Worm (Caenorhabditis elegans) whole organism, mixed stage, embryonic: Measurements from ENCODE around the gene ZC190.5.

Source experiments
- drap-1 ChIP-seq: fragments of 200-800 bp; sonication (Bioruptor generic); optimal IDR thresholded peaks from 3 replicates; lab custom pipeline; 2018; ENCODE audit warnings: mild to moderate bottlenecking, missing genetic modification characterization, missing compliant biosample characterization
- flh-1 ChIP-seq: fragments of 200-800 bp; sonication (Bioruptor generic); optimal IDR thresholded peaks from 2 replicates; lab custom pipeline; 2018; ENCODE audit warnings: mild to moderate bottlenecking, missing genetic modification characterization, moderate library complexity, missing compliant biosample characterization
- lin-13 ChIP-seq: fragments of 150-350 bp; optimal IDR thresholded peaks from 2 replicates; lab custom pipeline; 2014; ENCODE audit warnings: missing biosample characterization, missing genetic modification characterization
- mep-1 ChIP-seq: fragments of 150-350 bp; optimal IDR thresholded peaks from 2 replicates; lab custom pipeline; 2017; ENCODE audit warnings: missing biosample characterization, missing genetic modification reagents, missing genetic modification characterization, inconsistent platforms
- nhr-28 ChIP-seq: fragments of 150-350 bp; optimal IDR thresholded peaks from 2 replicates; lab custom pipeline; 2014; ENCODE audit warnings: missing biosample characterization, missing genetic modification characterization
- nhr-76 ChIP-seq: sonication (generic microtip); optimal IDR thresholded peaks from 2 replicates; lab custom pipeline; 2017; ENCODE audit warnings: missing biosample characterization, missing genetic modification characterization

DNA sequence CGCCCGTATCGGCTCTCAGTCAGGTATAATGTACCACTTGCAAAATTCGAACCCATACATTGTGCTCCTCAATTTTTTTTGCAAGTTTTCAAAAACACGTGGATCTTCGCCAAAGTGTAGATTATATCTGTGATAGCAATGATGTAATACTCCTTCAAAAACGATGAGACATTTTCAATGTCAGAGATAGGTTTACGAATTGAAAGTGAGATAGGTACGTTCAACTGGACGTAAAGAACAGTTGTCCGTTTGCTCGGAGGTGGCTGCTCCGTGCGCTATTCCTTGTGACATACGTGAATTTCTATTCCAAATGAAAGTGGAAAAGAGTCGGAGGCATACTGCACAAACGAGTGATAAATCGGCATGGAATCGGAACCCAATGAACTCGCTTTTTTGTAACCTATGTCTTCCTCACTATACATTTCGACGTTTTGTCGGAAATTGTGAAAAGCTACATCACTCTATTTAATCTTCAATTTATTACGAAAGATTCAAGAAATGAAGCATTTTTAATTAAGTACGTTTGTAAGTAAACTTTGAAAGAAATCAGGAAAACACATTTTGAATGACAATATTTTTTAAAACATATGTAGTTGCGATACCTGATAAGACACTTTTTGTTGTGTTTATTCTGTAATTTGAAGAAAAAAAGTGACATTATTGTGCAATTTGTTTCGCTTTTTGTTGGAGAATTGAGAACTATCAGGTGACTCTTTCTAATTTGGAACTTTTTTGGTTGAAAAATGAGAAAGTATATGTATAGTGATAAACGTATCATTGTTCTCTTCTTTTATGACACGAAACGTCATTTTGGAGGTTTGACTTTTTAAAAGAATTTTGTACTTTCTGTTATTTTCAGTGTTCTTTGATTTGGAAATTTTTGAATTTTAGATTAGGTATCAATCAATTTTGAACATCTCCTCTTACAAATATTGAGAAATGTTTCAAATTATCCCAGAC lies 18.7 kb downstream of the ZC190.5 start:
- TF ChIP-seq mep-1 (no peak), drap-1 (GFP tag; lab: Kevin White, UChicago) (no peak), flh-1 (GFP tag; lab: Kevin White, UChicago) (no peak), nhr-28 (tag; lab: Kevin White, UChicago) (no peak), lin-13 (tag; lab: Kevin White, UChicago) (no peak), nhr-76 (no peak)
